Worm (Caenorhabditis elegans): ENCODE measurements around the gene F29F11.20.

Gene F29F11.20

DNA sequence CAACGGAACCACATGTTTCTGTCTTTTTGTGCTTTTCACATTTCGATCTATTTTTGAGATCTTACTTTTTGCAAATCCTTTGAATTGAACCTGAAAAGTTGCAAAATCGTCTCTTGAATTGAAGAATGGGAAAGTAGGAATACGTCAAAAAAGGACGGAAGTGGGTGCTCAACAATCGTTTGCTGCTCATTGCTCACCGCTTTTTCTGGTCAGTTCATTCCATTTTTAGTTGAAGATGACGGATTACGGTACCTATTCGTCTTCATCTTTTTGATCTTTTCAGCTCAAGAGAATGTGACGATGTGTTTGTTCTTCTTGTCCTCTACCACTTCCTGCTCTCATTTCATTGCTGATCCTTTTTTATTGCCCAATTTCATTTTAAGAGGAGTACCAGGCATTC, 7.5 kb downstream of the F29F11.20 start, which contains the start of gene C05A2.4:
Gene C05A2.4 (plus strand): TSS at position 301 of the 400 bp plus-strand sequence.
- no peak for TF ChIP-seq R02D3.7 (tag; optimal IDR thresholded peaks at IDR 0.05)
- TF ChIP-seq T26A8.4 (GFP tag; IDR thresholded peaks at IDR 0.05) = no peak
- TF ChIP-seq Y48G9A.11 (GFP tag; IDR thresholded peaks at IDR 0.05) = no peak
- TF ChIP-seq mxl-3 (GFP tag; optimal IDR thresholded peaks at IDR 0.05) = no peak
- TF ChIP-seq lir-3 (tag; optimal IDR thresholded peaks at IDR 0.05) = no peak
- TF ChIP-seq ceh-44 (GFP tag; IDR thresholded peaks at IDR 0.05) = no peak
- no peak for TF ChIP-seq egl-27 (tag; optimal IDR thresholded peaks at IDR 0.05)
- no peak for TF ChIP-seq fos-1 (tag; optimal IDR thresholded peaks at IDR 0.05)
- no peak for TF ChIP-seq zfp-3 (GFP tag; conservative IDR thresholded peaks at IDR 0.05)
- no peak for TF ChIP-seq aly-2 (tag; optimal IDR thresholded peaks at IDR 0.05)
- TF ChIP-seq lin-38 (GFP tag; IDR thresholded peaks at IDR 0.05) = no peak
- no peak for TF ChIP-seq ZK546.5 (tag; optimal IDR thresholded peaks at IDR 0.05)

DNA sequence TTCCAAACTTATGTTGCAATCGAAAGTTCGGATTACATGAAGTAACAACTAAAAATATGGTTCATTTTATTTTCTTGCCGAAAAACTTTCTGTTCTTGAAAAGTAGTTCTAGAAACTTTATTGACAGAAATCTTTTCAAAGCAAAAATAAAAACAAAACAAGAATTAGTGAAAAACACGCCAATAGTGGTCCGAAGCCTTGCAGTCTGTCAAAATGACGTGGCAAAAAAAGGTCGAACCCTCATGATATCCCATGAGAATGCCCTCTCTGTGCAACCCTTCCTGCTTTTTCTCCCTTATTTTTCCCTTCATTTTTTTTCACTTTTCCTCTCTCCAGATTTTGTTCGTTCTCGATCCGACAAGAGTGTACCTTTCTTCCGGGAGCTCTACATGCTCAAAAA, 11.4 kb downstream of the F29F11.20 start:
- TF ChIP-seq ceh-32 (tag; optimal IDR thresholded peaks at IDR 0.05; ENCODE audit: poor library complexity) (no peak), nhr-11 (tag; optimal IDR thresholded peaks at IDR 0.05) (no peak), nhr-48 (tag; optimal IDR thresholded peaks at IDR 0.05) (no peak), unc-62 (GFP tag; optimal IDR thresholded peaks at IDR 0.05 in 1 of 2) (peak in 1 of 2 experiments; percentile 79), unc-62 (tag; optimal IDR thresholded peaks at IDR 0.05) (no peak), nhr-42 (GFP tag; IDR thresholded peaks at IDR 0.05) (no peak), aha-1 (tag) (peak; percentile 52)

DNA sequence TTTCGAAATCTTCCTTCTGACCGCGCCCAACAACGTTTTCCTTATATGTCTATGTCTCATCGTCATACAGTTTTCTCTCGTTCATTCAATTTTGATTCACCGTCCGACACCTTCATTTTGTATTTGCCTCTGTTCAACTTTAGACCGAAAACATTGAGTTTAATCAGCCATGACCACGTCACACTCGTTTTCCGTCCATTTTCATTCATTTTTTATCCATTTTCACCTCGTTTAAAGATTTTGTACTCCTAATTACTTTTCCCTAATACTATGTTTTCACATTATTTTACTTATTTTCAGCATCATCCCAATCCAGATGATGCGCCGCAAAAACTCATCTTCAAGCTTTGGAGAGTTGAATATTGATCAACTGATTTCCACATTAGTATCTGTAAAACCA, 14.5 kb downstream of the F29F11.20 start, which contains the start of gene pph-1:
Gene pph-1 (plus strand): TSS at position 301 of the 400 bp plus-strand sequence.
- TF ChIP-seq gei-8 (GFP tag; optimal IDR thresholded peaks at IDR 0.05) (no peak), nhr-76 (tag; optimal IDR thresholded peaks at IDR 0.05) (no peak)

DNA sequence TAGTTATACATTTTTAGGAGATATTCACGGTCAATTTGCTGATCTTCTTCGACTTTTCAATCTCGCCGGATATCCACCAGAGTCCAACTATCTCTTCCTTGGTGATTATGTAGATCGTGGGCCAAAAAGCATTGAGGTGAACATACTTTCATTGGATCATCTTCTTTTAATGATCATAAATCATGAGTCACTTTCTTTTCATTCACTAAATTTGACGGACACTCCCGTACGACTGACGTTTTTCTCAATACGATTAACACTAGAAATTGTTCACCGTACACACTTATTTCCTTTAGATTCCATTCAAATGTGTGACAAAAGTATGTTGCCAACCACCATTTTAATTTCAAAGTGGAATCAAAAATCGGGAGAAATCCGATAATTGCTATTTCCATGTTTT, 15.2 kb downstream of the F29F11.20 start:
- TF ChIP-seq sdz-12 (GFP tag; optimal IDR thresholded peaks at IDR 0.05) (no peak), unc-62 (GFP tag; optimal IDR thresholded peaks at IDR 0.05 in 1 of 2) (peak in 1 of 2 experiments; percentile 83), unc-62 (tag; optimal IDR thresholded peaks at IDR 0.05) (no peak)

DNA sequence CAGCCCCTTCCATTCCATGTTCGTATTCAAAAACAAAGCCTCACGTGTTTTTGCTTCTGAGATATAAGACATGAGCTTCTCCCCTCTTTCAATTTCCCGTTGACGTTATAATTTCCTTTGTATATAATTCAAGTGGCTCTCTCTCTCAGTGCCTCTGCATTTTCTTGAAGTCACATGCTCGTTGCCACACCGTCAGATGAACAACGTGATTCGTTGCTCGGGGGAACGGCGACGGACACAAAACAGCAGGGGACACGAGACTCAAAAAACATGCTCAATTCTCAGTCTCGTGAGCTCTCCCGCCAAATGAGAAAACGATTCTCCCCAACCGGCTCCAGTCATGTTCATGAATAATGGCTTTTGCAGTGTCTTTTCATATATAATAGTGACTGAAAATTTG, 20.6 kb downstream of the F29F11.20 start:
- TF ChIP-seq daf-16 (GFP tag; optimal IDR thresholded peaks at IDR 0.05) (no peak), daf-16 (tag; optimal IDR thresholded peaks at IDR 0.05) (no peak), madf-5 (GFP tag; IDR thresholded peaks at IDR 0.05) (no peak), hlh-30 (tag; optimal IDR thresholded peaks at IDR 0.05; ENCODE audit: insufficient read depth) (peak; percentile 70), rbr-2 (tag; optimal IDR thresholded peaks at IDR 0.05) (peak; percentile 15)

DNA sequence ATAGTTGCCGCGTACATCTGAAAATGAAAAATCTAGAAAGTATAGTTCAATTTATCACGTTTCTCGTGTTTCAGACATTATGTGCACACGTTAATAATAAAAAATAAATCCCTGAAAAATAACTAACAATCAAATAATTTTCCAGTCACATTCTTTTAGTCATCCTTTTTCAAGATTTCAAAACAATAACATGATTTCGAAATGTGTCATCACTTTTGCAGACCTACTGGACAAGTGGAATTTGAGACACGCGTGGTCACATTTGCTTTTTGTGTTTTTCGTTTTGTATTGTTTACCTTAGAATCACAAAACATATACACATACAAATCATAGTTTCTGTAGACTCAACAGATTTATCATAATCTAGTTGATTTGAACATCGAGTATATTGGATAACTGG, 21.7 kb downstream of the F29F11.20 start:
- TF ChIP-seq egl-43 (GFP tag; IDR thresholded peaks at IDR 0.05) = no peak
- TF ChIP-seq nhr-25 (tag; optimal IDR thresholded peaks at IDR 0.05; ENCODE audit: borderline replicate concordance, insufficient read depth) = no peak
- TF ChIP-seq hlh-30 (tag; optimal IDR thresholded peaks at IDR 0.05; ENCODE audit: insufficient read depth) = peak; percentile 22

DNA sequence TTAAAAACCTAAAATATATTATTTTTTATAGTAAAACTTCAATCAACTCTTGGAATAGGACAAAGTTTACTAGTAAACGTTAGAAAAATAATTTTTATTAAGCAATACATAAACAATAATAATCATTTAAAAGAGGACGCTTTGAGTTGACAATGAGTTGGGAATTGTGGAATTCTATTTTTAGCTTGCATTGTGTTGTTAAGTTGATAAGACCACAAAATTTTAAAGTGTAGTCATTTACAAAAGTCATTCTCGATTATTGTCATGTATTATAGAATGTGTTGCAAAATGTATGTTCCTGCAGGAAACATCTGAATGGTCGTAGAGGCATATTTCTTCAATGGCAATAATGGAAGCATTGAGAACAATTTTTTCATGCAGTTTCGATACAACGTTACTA, 23.3 kb downstream of the F29F11.20 start:
- TF ChIP-seq egl-43 (GFP tag; IDR thresholded peaks at IDR 0.05) (no peak), unc-62 (GFP tag; optimal IDR thresholded peaks at IDR 0.05 in 1 of 2) (no peak), unc-62 (tag; optimal IDR thresholded peaks at IDR 0.05) (no peak), nhr-28 (tag; optimal IDR thresholded peaks at IDR 0.05) (peak; percentile 72), lin-29 (GFP tag; IDR thresholded peaks at IDR 0.05) (no peak), dpl-1 (GFP tag; optimal IDR thresholded peaks at IDR 0.05) (no peak), dve-1 (tag; optimal IDR thresholded peaks at IDR 0.05; ENCODE audit: insufficient read depth) (peak; percentile 50), jun-1 (tag; optimal IDR thresholded peaks at IDR 0.05) (no peak), Y105C5A.15 (GFP tag; IDR thresholded peaks at IDR 0.05) (no peak), ceh-82 (tag; optimal IDR thresholded peaks at IDR 0.05) (no peak), php-3 (GFP tag; IDR thresholded peaks at IDR 0.05) (no peak), hlh-11 (tag; optimal IDR thresholded peaks at IDR 0.05) (no peak), ces-1 (GFP tag; optimal IDR thresholded peaks at IDR 0.05) (no peak), mdt-29 (GFP tag; IDR thresholded peaks at IDR 0.05) (no peak), zag-1 (tag; optimal IDR thresholded peaks at IDR 0.05) (no peak), rbr-2 (tag; optimal IDR thresholded peaks at IDR 0.05) (no peak), Y75B8A.6 (GFP tag; IDR thresholded peaks at IDR 0.05) (no peak)
